Worm (Caenorhabditis elegans): ENCODE measurements around the gene C23G10.5.
A peak's percentile ranks its signal among the peaks of the same experiment; 100 is the strongest.

DNA sequence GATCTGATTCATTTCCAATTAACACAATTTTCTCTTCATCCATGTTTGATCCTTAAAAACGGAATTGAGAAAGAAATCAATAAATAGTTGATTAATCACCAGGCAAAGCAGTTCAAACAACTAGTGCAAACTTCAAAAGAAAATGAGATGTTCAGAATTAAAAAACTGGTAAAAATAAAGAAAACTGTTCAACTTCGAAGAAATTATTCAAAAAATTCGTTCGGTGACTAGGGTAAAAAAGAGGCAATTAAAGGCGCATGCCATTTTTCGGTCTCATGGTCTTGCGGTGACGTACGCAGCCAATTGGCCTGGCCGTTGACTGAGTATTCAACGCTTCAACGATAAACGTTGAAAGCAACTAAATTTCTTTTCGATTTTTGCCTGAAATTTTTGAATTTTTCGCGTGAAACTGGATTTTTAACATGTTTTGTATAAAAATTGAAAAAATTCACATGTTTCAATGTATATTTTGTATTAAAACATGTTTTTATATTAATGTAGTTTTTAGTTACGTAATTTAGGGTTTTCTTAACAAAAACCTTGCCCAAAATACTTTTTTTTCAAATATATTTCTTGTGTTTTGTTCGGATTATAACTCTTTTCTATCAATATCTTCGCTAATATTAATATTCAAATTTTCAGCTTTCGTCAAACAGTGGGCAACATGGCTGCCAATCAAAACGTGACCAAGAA, 15.4 kb downstream of the C23G10.5 start, which contains the start of the genes sna-3 and rps-3:
- no peak for TF ChIP-seq flt-1 (GFP tag; IDR thresholded peaks at IDR 0.05)
- TF ChIP-seq tbx-11 (GFP tag; IDR thresholded peaks at IDR 0.05) = no peak
- TF ChIP-seq hmbx-1 (tag; optimal IDR thresholded peaks at IDR 0.05) = no peak
- TF ChIP-seq scrt-1 (GFP tag; IDR thresholded peaks at IDR 0.05) = no peak
- no peak for TF ChIP-seq ama-1 (optimal IDR thresholded peaks at IDR 0.05)
- TF ChIP-seq F13C5.2 (tag; optimal IDR thresholded peaks at IDR 0.05) = peak; percentile 10
- TF ChIP-seq ceh-13 (GFP tag; optimal IDR thresholded peaks at IDR 0.05) = no peak
- no peak for TF ChIP-seq sea-1 (GFP tag; conservative IDR thresholded peaks at IDR 0.05)
